Worm (Caenorhabditis elegans): Measurements from ENCODE around the gene F35C11.3.

F35C11.3 gene

DNA sequence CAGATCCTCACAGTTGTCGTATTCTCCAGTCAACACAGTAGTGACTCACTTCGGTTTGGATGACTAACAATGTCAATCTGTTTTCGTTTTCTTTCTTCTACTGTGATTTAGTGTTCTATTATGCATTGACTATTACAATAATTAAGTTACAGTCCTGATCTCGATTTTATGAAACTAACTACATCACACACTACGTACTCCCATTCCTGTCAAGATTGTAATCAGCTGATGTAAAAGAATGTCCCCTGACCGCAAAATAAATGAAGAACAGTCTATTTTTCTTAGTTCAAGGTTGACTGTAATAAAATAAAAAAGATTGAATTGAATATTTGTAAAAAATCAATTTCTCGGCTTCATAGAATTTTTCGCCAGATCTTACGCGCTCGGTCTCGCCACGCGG is 21.2 kb upstream of the F35C11.3 start:
- no peak for TF ChIP-seq ces-1 (GFP tag; optimal IDR thresholded peaks at IDR 0.05)
- no peak for TF ChIP-seq flh-1 (GFP tag; optimal IDR thresholded peaks at IDR 0.05)
- TF ChIP-seq nhr-28 (tag; optimal IDR thresholded peaks at IDR 0.05), result no peak
- no peak for TF ChIP-seq zip-8 (tag; optimal IDR thresholded peaks at IDR 0.05)
- TF ChIP-seq nhr-12 (tag; optimal IDR thresholded peaks at IDR 0.05), result no peak
- no peak for TF ChIP-seq hlh-1 (tag; optimal IDR thresholded peaks at IDR 0.05)
- no peak for TF ChIP-seq elt-1 (tag; optimal IDR thresholded peaks at IDR 0.05; ENCODE audit: borderline replicate concordance, insufficient read depth)
- TF ChIP-seq ceh-83 (GFP tag; optimal IDR thresholded peaks at IDR 0.05), result no peak
- no peak for TF ChIP-seq unc-120 (tag; optimal IDR thresholded peaks at IDR 0.05; ENCODE audit: poor library complexity, severe bottlenecking)
- TF ChIP-seq ham-2 (GFP tag; optimal IDR thresholded peaks at IDR 0.05), result no peak
- no peak for TF ChIP-seq mab-5 (tag; optimal IDR thresholded peaks at IDR 0.05)
- TF ChIP-seq cnd-1 (tag; optimal IDR thresholded peaks at IDR 0.05), result no peak
- TF ChIP-seq nhr-2 (tag; optimal IDR thresholded peaks at IDR 0.05), result no peak
- TF ChIP-seq ceh-39 (tag; optimal IDR thresholded peaks at IDR 0.05), result no peak
- no peak for TF ChIP-seq snpc-4 (tag; optimal IDR thresholded peaks at IDR 0.05)

DNA sequence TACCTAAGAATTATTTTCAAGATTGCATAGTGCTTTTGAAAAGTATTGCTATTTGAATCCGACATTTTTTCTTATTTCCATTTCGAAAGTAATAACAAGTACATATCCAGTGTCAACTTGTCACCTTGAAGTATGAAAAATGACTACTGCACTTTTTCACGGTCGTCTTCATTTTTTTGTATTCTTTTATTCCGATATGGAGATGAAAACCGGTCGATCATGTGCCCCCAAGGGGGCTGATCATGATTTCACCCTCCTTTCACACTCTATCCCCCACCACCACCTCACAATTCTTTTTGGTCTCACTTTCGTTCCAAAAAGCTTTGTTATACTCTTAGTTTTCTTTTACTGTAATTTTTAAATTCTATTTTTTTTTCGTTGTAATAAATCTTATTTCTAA is 20.7 kb upstream of the F35C11.3 start:
- TF ChIP-seq snpc-4 (tag; optimal IDR thresholded peaks at IDR 0.05) (no peak), lin-13 (tag; optimal IDR thresholded peaks at IDR 0.05) (no peak)

DNA sequence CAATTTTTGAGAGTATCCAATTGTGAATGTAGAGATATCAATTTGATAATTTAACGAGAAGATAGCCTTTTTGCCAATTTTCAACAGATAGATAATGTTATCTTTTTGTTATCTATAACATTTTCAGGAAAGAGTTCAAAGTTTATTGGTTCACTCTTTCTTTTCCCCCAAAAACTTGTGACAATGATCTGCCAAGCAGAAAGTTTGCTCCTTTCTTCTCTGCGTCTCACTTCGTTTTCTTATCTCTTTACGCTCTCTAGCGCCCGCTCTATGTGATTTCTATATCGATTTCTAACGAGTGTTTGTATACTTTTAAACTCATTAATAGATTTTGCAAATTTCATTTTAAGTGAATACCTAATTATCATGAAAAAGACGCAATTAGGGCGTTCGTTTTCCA is 20.1 kb upstream of the F35C11.3 start:
- TF ChIP-seq zip-8 (tag; optimal IDR thresholded peaks at IDR 0.05), result no peak
- no peak for TF ChIP-seq mab-5 (tag; optimal IDR thresholded peaks at IDR 0.05)
- no peak for TF ChIP-seq ceh-83 (GFP tag; optimal IDR thresholded peaks at IDR 0.05)
- no peak for TF ChIP-seq unc-62 (GFP tag; optimal IDR thresholded peaks at IDR 0.05)
- TF ChIP-seq unc-39 (tag; optimal IDR thresholded peaks at IDR 0.05), result no peak
- TF ChIP-seq elt-3 (tag; optimal IDR thresholded peaks at IDR 0.05), result no peak
- TF ChIP-seq sptf-1 (tag; optimal IDR thresholded peaks at IDR 0.05), result no peak
- TF ChIP-seq ham-2 (GFP tag; optimal IDR thresholded peaks at IDR 0.05), result no peak
- no peak for TF ChIP-seq lin-32 (GFP tag; optimal IDR thresholded peaks at IDR 0.05)
- no peak for TF ChIP-seq pha-4 (tag; optimal IDR thresholded peaks at IDR 0.05)
- no peak for TF ChIP-seq lsy-2 (tag; optimal IDR thresholded peaks at IDR 0.05)
- no peak for TF ChIP-seq M03D4.4 (tag; optimal IDR thresholded peaks at IDR 0.05)
- no peak for TF ChIP-seq ceh-39 (tag; optimal IDR thresholded peaks at IDR 0.05)
- TF ChIP-seq cnd-1 (tag; optimal IDR thresholded peaks at IDR 0.05), result no peak
- no peak for TF ChIP-seq ceh-43 (GFP tag; optimal IDR thresholded peaks at IDR 0.05)
- no peak for TF ChIP-seq nhr-2 (tag; optimal IDR thresholded peaks at IDR 0.05)
- no peak for TF ChIP-seq mls-2 (tag; optimal IDR thresholded peaks at IDR 0.05)

ce11 chrII:8230976-8231375 is 15.6 kb upstream of the F35C11.3 start, which contains the start of gene M110.9:
Gene M110.9, plus strand, starts transcription at chrII:8231276.
- no peak for TF ChIP-seq lsy-2 (tag; optimal IDR thresholded peaks at IDR 0.05)
- no peak for TF ChIP-seq nhr-76 (tag; optimal IDR thresholded peaks at IDR 0.05)
- no peak for TF ChIP-seq unc-62 (GFP tag; optimal IDR thresholded peaks at IDR 0.05)
- no peak for TF ChIP-seq unc-120 (tag; optimal IDR thresholded peaks at IDR 0.05; ENCODE audit: poor library complexity, severe bottlenecking)
- TF ChIP-seq nhr-2 (tag; optimal IDR thresholded peaks at IDR 0.05), result no peak
- TF ChIP-seq ceh-83 (GFP tag; optimal IDR thresholded peaks at IDR 0.05), result no peak
- TF ChIP-seq ceh-43 (GFP tag; optimal IDR thresholded peaks at IDR 0.05), result no peak
- TF ChIP-seq lin-13 (tag; optimal IDR thresholded peaks at IDR 0.05), result no peak
- TF ChIP-seq nhr-12 (tag; optimal IDR thresholded peaks at IDR 0.05), result no peak
- TF ChIP-seq sptf-1 (tag; optimal IDR thresholded peaks at IDR 0.05), result no peak
- no peak for TF ChIP-seq ceh-39 (tag; optimal IDR thresholded peaks at IDR 0.05)
- TF ChIP-seq unc-39 (tag; optimal IDR thresholded peaks at IDR 0.05), result no peak
- no peak for TF ChIP-seq ham-2 (GFP tag; optimal IDR thresholded peaks at IDR 0.05)
- no peak for TF ChIP-seq tbx-8 (GFP tag; optimal IDR thresholded peaks at IDR 0.05)

- no peak for TF ChIP-seq pha-4 (tag; optimal IDR thresholded peaks at IDR 0.05)
- no peak for TF ChIP-seq unc-120 (tag; optimal IDR thresholded peaks at IDR 0.05; ENCODE audit: poor library complexity, severe bottlenecking)
- no peak for TF ChIP-seq bed-3 (GFP tag; optimal IDR thresholded peaks at IDR 0.05)
- TF ChIP-seq sem-2 (GFP tag; optimal IDR thresholded peaks at IDR 0.05), result no peak
- no peak for TF ChIP-seq elt-1 (tag; optimal IDR thresholded peaks at IDR 0.05; ENCODE audit: borderline replicate concordance, insufficient read depth)
- no peak for TF ChIP-seq elt-3 (tag; optimal IDR thresholded peaks at IDR 0.05)
- no peak for TF ChIP-seq ztf-11 (tag; optimal IDR thresholded peaks at IDR 0.05)
- TF ChIP-seq nhr-28 (tag; optimal IDR thresholded peaks at IDR 0.05), result no peak
- no peak for TF ChIP-seq nhr-237 (tag; optimal IDR thresholded peaks at IDR 0.05)
- no peak for TF ChIP-seq lsy-2 (tag; optimal IDR thresholded peaks at IDR 0.05)
Measured at ce11 chrII:8232489-8232888, 14.1 kb upstream of the F35C11.3 start, which contains the start of gene M110.7. Gene M110.7, plus strand, starts transcription at chrII:8232789.
